Fruit fly (Drosophila melanogaster) whole organism, wandering third instar larva: Measurements from ENCODE around the gene CG13837.

Experiments used
- CG32264 ChIP-seq: fragments of 200-800 bp; sonication (Bioruptor generic); optimal IDR thresholded peaks from 2 replicates; lab custom pipeline; 2016; ENCODE audit warnings: missing biosample characterization, missing genetic modification characterization
- CG9705 ChIP-seq: fragments of 200-800 bp; sonication (Bioruptor generic); optimal IDR thresholded peaks from 2 replicates; lab custom pipeline; 2018; ENCODE audit warnings: missing biosample characterization, mild to moderate bottlenecking, missing genetic modification characterization
- Dfd ChIP-seq: fragments of >200 bp; optimal IDR thresholded peaks from 2 replicates; lab custom pipeline; 2017; ENCODE audit warnings: missing biosample characterization, missing genetic modification characterization
- Dif ChIP-seq: fragments of 200-275, 200-300 bp; sonication (Bioruptor generic); optimal IDR thresholded peaks from 2 replicates; lab custom pipeline; 2018; ENCODE audit warnings: missing biosample characterization, missing genetic modification characterization; ENCODE audit not compliant: partially characterized antibody
- GATAd ChIP-seq: sonication (Bioruptor generic); optimal IDR thresholded peaks from 2 replicates; lab custom pipeline; 2016; ENCODE audit warnings: missing biosample characterization, missing genetic modification characterization
- HLH106 ChIP-seq: fragments of 200-800 bp; optimal IDR thresholded peaks from 3 replicates; lab custom pipeline; 2019; ENCODE audit warnings: missing biosample characterization, mild to moderate bottlenecking, missing genetic modification characterization, moderate library complexity
- Hnf4 ChIP-seq: fragments of 200-800 bp; sonication (Bioruptor generic); optimal IDR thresholded peaks from 2 replicates; lab custom pipeline; 2016; ENCODE audit warnings: missing biosample characterization, mild to moderate bottlenecking, missing genetic modification characterization
- Hr78 ChIP-seq: fragments of >200 bp; optimal IDR thresholded peaks from 2 replicates; lab custom pipeline; 2017; ENCODE audit warnings: missing biosample characterization, missing genetic modification characterization
- Jra ChIP-seq: sonication (Bioruptor generic); optimal IDR thresholded peaks from 2 replicates; lab custom pipeline; 2016; ENCODE audit warnings: missing biosample characterization, missing genetic modification characterization
- Mio ChIP-seq: sonication (Bioruptor generic); optimal IDR thresholded peaks from 2 replicates; lab custom pipeline; 2016; ENCODE audit warnings: missing biosample characterization, missing genetic modification characterization
- Myc ChIP-seq: fragments of >200 bp; optimal IDR thresholded peaks from 2 replicates; lab custom pipeline; 2017
- N ChIP-seq: fragments of >200 bp; optimal IDR thresholded peaks from 2 replicates; lab custom pipeline; 2018; ENCODE audit warnings: missing biosample characterization, missing external identifiers, missing genetic modification characterization
- OdsH ChIP-seq: fragments of 200-800 bp; sonication (Bioruptor generic); optimal IDR thresholded peaks from 2 replicates; lab custom pipeline; 2016; ENCODE audit warnings: missing biosample characterization, mild to moderate bottlenecking, missing genetic modification characterization
- Rel ChIP-seq, 2 experiments: fragments of 200-800 bp; sonication (Bioruptor generic) in 1 of 2; optimal IDR thresholded peaks; 2 replicates in 1 of 2; 3 replicates in 1 of 2; lab custom pipeline; 2016 to 2019; ENCODE audit warnings: mild to moderate bottlenecking in 2 of 2, missing biosample characterization in 2 of 2, missing genetic modification characterization in 2 of 2, moderate library complexity in 1 of 2
- Vsx2 ChIP-seq: fragments of 200-300, 225-300 bp; sonication (Bioruptor generic); optimal IDR thresholded peaks from 2 replicates; lab custom pipeline; 2018; ENCODE audit warnings: missing biosample characterization, missing genetic modification characterization; ENCODE audit not compliant: partially characterized antibody
- br ChIP-seq: fragments of 200-800 bp; sonication (Bioruptor generic); optimal IDR thresholded peaks from 2 replicates; lab custom pipeline; 2016; ENCODE audit warnings: missing biosample characterization, missing genetic modification characterization
- brk ChIP-seq: fragments of 200-800 bp; sonication (Bioruptor generic); optimal IDR thresholded peaks from 2 replicates; lab custom pipeline; 2016; ENCODE audit warnings: missing biosample characterization, mild to moderate bottlenecking, missing genetic modification characterization
- dmrt93B ChIP-seq: fragments of 200-800 bp; sonication (Bioruptor generic); optimal IDR thresholded peaks from 2 replicates; lab custom pipeline; 2018; ENCODE audit warnings: missing biosample characterization, mild to moderate bottlenecking, missing genetic modification characterization
- dsf ChIP-seq: sonication (Bioruptor generic); optimal IDR thresholded peaks from 2 replicates; lab custom pipeline; 2016; ENCODE audit warnings: missing biosample characterization, missing genetic modification characterization, borderline replicate concordance
- foxo ChIP-seq, 2 experiments: fragments of 200-800 bp; sonication (Bioruptor generic); optimal IDR thresholded peaks; 2 replicates in 1 of 2; 3 replicates in 1 of 2; lab custom pipeline; 2016 to 2017; ENCODE audit warnings: missing biosample characterization in 2 of 2, missing genetic modification characterization in 2 of 2
- fru ChIP-seq: fragments of 200-800 bp; sonication (Bioruptor generic); optimal IDR thresholded peaks from 3 replicates; lab custom pipeline; 2016; ENCODE audit warnings: missing biosample characterization, mild to moderate bottlenecking, missing genetic modification characterization
- h ChIP-seq: fragments of 200-800 bp; sonication (Bioruptor generic); optimal IDR thresholded peaks from 3 replicates; lab custom pipeline; 2016; ENCODE audit warnings: missing biosample characterization, mild to moderate bottlenecking, missing genetic modification characterization
- lola ChIP-seq: fragments of >200 bp; optimal IDR thresholded peaks from 2 replicates; lab custom pipeline; 2017; ENCODE audit warnings: missing biosample characterization, missing genetic modification characterization
- pan ChIP-seq: fragments of >200 bp; optimal IDR thresholded peaks from 2 replicates; lab custom pipeline; 2017
- psq ChIP-seq: fragments of 200-800 bp; sonication (Bioruptor generic); optimal IDR thresholded peaks from 3 replicates; lab custom pipeline; 2017; ENCODE audit warnings: missing biosample characterization, mild to moderate bottlenecking, missing genetic modification characterization, moderate library complexity
- rgr ChIP-seq: fragments of 200-800 bp; sonication (Bioruptor generic); optimal IDR thresholded peaks from 3 replicates; lab custom pipeline; 2016; ENCODE audit warnings: missing biosample characterization, mild to moderate bottlenecking, missing genetic modification characterization
- sage ChIP-seq: fragments of 200-800 bp; sonication (Bioruptor generic); optimal IDR thresholded peaks from 2 replicates; lab custom pipeline; 2016; ENCODE audit warnings: missing biosample characterization, mild to moderate bottlenecking, missing genetic modification characterization
- sv ChIP-seq: fragments of 200-800 bp; sonication (Bioruptor generic); optimal IDR thresholded peaks from 3 replicates; lab custom pipeline; 2016; ENCODE audit warnings: missing biosample characterization, missing genetic modification characterization
- tai ChIP-seq: sonication (Bioruptor generic); optimal IDR thresholded peaks from 2 replicates; lab custom pipeline; 2016; ENCODE audit warnings: missing biosample characterization, missing genetic modification characterization
- woc ChIP-seq: sonication (Bioruptor generic); optimal IDR thresholded peaks from 2 replicates; lab custom pipeline; 2016; ENCODE audit warnings: missing biosample characterization, mild to moderate bottlenecking, missing genetic modification characterization

CG13837 gene

dm6 chr3R:23027428-23027813, 16.4 kb upstream of the CG13837 start:
- TF ChIP-seq foxo (GFP tag; optimal IDR thresholded peaks at IDR 0.05; lab: Kevin White, UChicago) (no peak), N (no peak), h (GFP tag; lab: Kevin White, UChicago) (no peak), CG32264 (no peak)

dm6 chr3R:23028506-23028905, 15.3 kb upstream of the CG13837 start:
- TF ChIP-seq sv (peak; percentile 25), sage (GFP tag; lab: Kevin White, UChicago) (no peak)

DNA sequence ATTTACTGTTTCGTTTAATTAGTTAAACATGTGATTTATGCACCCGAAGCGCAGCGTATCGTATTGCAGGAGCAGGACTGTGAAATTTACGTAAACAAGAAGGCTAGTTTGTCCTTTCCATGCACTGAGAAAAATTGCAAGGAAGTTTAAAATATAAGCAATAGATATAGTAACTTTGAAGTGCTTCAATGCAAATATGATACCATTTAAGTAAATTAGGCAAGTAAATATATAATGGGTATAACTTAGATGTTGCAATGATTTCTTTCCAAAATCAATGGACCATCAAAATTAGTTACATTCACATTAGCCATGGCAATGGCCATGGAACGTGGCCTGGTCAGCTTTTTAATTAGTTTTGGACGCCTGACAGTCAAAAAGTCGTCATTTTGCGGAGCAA, 12.9 kb upstream of the CG13837 start:
- no peak for TF ChIP-seq Myc (lab: Kevin White, UChicago)

DNA sequence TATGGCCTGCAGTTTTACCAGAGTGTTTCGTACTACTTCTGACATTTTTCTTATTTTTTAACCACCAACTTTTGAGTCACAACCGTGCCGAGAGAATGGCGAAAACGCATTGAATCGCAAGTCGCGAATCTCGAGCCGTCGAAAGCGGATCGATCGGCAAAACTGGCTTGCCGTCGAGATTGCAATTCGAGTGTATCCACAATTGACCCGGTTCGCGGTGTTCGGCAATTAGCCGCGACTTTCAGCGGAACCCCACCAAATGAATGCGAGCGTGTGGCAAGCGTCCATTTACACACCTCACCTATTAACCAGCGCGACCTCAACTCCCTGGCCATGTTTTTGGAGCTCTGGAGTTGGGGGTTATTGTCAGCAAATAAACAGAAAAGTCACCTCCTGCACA, 8.3 kb upstream of the CG13837 start, which contains the start of gene CG13833:
Gene CG13833 (minus strand): TSS at position 101 of the 400 bp plus-strand sequence.
- TF ChIP-seq dmrt93B (GFP tag; lab: Kevin White, UChicago) (no peak), brk (no peak), Rel (GFP tag; optimal IDR thresholded peaks at IDR 0.05; lab: Kevin White, UChicago) (no peak), Rel (tag; optimal IDR thresholded peaks at IDR 0.05; lab: Kevin White, UChicago) (no peak), rgr (GFP tag; lab: Kevin White, UChicago) (no peak), sv (no peak), CG9705 (GFP tag; lab: Kevin White, UChicago) (no peak), lola (GFP tag; lab: Kevin White, UChicago) (no peak), GATAd (GFP tag; lab: Kevin White, UChicago) (no peak), br (no peak), N (no peak), Dif (no peak), HLH106 (no peak), Hnf4 (GFP tag; lab: Kevin White, UChicago) (no peak), foxo (GFP tag; optimal IDR thresholded peaks at IDR 0.05; lab: Kevin White, UChicago) (no peak)

DNA sequence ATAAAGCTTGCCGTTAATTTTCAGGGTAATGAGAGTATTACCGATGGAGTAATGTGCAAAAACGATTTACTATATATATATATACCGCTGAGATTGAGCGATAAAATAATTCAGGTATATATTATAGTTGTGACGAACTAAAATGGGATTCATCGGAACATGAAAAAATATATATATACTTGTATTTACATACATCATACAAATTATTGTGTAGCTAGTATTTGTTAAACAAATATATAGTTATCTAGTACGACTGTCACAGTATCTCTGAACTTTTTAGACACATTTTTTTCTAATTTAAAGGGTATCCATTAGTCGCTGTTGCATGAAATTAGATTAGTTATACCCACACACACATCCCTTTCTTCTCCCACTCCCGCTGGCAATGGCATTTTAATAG, 7.5 kb upstream of the CG13837 start:
- TF ChIP-seq CG9705 (GFP tag; lab: Kevin White, UChicago) (no peak), GATAd (GFP tag; lab: Kevin White, UChicago) (no peak)
- TF ChIP-seq, all 38 proteins: peak for 0

- TF ChIP-seq pan (lab: Kevin White, UChicago) (no peak), OdsH (no peak), sv (no peak), Hnf4 (GFP tag; lab: Kevin White, UChicago) (no peak), fru (GFP tag; lab: Kevin White, UChicago) (no peak), foxo (GFP tag; optimal IDR thresholded peaks at IDR 0.05; lab: Kevin White, UChicago) (no peak), Jra (GFP tag; lab: Kevin White, UChicago) (no peak), CG9705 (GFP tag; lab: Kevin White, UChicago) (no peak), tai (GFP tag; lab: Kevin White, UChicago) (no peak), Mio (GFP tag; lab: Kevin White, UChicago) (no peak), Vsx2 (GFP tag; lab: Kevin White, UChicago) (no peak), psq (GFP tag; lab: Kevin White, UChicago) (no peak), lola (GFP tag; lab: Kevin White, UChicago) (no peak), Dfd (GFP tag; lab: Kevin White, UChicago) (no peak), N (no peak), woc (GFP tag; lab: Kevin White, UChicago) (no peak), h (GFP tag; lab: Kevin White, UChicago) (no peak), Hr78 (GFP tag; lab: Kevin White, UChicago) (no peak), dmrt93B (GFP tag; lab: Kevin White, UChicago) (no peak), dsf (GFP tag; lab: Kevin White, UChicago) (no peak)
These were observed 5.7 kb upstream of the CG13837 start for dm6 chr3R:23038062-23038461.

- TF ChIP-seq Hr78 (GFP tag; lab: Kevin White, UChicago) (no peak), pan (lab: Kevin White, UChicago) (no peak), Hnf4 (GFP tag; lab: Kevin White, UChicago) (no peak)
- TF ChIP-seq, all 38 proteins: peak for 0
These were observed 1.8 kb upstream of the CG13837 start, which contains the start of gene CG13838 for dm6 chr3R:23041941-23042340. Gene CG13838, plus strand, starts transcription at chr3R:23042241.
